Worm (Caenorhabditis elegans) whole organism, midembryonic: Measurements from ENCODE around the gene R04B3.1.

Source experiments
- T22C8.4 ChIP-seq: fragments of 200-800 bp; sonication (Bioruptor generic); IDR thresholded peaks from 2 replicates; pipeline ENCODE4 v1.3.6; 2022; ENCODE audit warnings: missing genetic modification characterization, missing compliant biosample characterization
- cog-1 ChIP-seq: sonication (generic microtip); optimal IDR thresholded peaks from 2 replicates; lab custom pipeline; 2016; ENCODE audit warnings: missing genetic modification characterization, missing compliant biosample characterization
- flt-1 ChIP-seq: fragments of 200-800 bp; sonication (Bioruptor generic); IDR thresholded peaks from 2 replicates; pipeline ENCODE4 v1.3.6; 2022; ENCODE audit warnings: missing genetic modification characterization, missing compliant biosample characterization
- ztf-29 ChIP-seq: fragments of 200-800 bp; sonication (Bioruptor generic); IDR thresholded peaks from 2 replicates; pipeline ENCODE4 v1.3.6; 2022; ENCODE audit warnings: missing genetic modification reagents, missing genetic modification characterization, missing compliant biosample characterization

ce11 chrX:2425284-2425683 lies 45.9 kb downstream of the R04B3.1 start:
- TF ChIP-seq cog-1 (no peak), flt-1 (no peak), ztf-29 (GFP tag; lab: Robert Waterston, UW) (no peak), T22C8.4 (GFP tag; lab: Robert Waterston, UW) (no peak)
